Worm (Caenorhabditis elegans) whole organism, L4 larva: ENCODE measurements around the gene ciao-2B.

Experiments
- ceh-32 ChIP-seq: sonication (generic microtip); optimal IDR thresholded peaks from 2 replicates; lab custom pipeline; 2016; ENCODE audit warnings: mild to moderate bottlenecking, missing genetic modification characterization, missing compliant biosample characterization; ENCODE audit not compliant: poor library complexity
- egl-27 ChIP-seq: sonication (generic microtip); optimal IDR thresholded peaks from 3 replicates; lab custom pipeline; 2017; ENCODE audit warnings: missing biosample characterization, missing genetic modification reagents, missing genetic modification characterization
- lir-3 ChIP-seq: sonication (generic microtip); optimal IDR thresholded peaks from 2 replicates; lab custom pipeline; 2016; ENCODE audit warnings: mild to moderate bottlenecking, missing genetic modification characterization, missing compliant biosample characterization
- mdl-1 ChIP-seq, 2 experiments: fragments of 150-350 bp in 1 of 2; sonication (generic microtip) in 1 of 2; optimal IDR thresholded peaks; 2 replicates each; lab custom pipeline; 2014 to 2017; ENCODE audit warnings: missing biosample characterization in 2 of 2, missing genetic modification characterization in 2 of 2
- nhr-76 ChIP-seq: fragments of 150-350 bp; optimal IDR thresholded peaks from 2 replicates; lab custom pipeline; 2014; ENCODE audit warnings: missing biosample characterization, missing genetic modification characterization

DNA sequence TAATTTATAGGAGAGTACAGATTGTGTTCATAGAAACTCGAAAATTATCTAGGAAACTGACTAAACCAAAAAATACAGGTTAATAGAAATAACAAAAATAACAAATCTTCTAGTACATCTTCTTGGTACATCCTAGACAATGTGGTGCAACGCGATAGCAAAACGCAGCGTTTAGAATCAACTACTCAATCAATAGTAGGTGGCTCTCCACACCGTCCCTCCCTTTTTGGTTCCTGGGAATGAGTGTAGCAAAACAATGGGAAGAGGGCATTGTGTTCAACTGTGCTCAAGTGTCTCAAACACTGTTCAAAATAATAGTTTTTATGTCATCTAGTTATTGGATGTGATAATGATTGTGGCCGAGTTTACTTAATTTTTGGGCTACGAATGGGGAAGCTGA lies 37.3 kb upstream of the ciao-2B start, which contains the start of gene T27E9.6:
- no peak for TF ChIP-seq mdl-1 (tag; optimal IDR thresholded peaks at IDR 0.05; lab: Kevin White, UChicago)
- no peak for TF ChIP-seq nhr-76 (tag; lab: Kevin White, UChicago)
- TF ChIP-seq egl-27 = no peak
- TF ChIP-seq lir-3 = no peak
- TF ChIP-seq ceh-32 (tag; lab: Kevin White, UChicago) = no peak
